Worm (Caenorhabditis elegans): ENCODE measurements around the gene hse-5.
A peak's percentile ranks its signal among the peaks of the same experiment; 100 is the strongest.

Gene hse-5

ce11 chrIII:4378600-4379293 is 33.6 kb downstream of the hse-5 start:
- peak; percentile 69 for TF ChIP-seq sptf-1 (tag; optimal IDR thresholded peaks at IDR 0.05)
- peak; percentile 79 for TF ChIP-seq M03D4.4 (tag; optimal IDR thresholded peaks at IDR 0.05)
- peak; percentile 33 for TF ChIP-seq mep-1 (tag; optimal IDR thresholded peaks at IDR 0.05)
- peak; percentile 33 for TF ChIP-seq tbx-8 (GFP tag; optimal IDR thresholded peaks at IDR 0.05)
- TF ChIP-seq lin-32 (GFP tag; optimal IDR thresholded peaks at IDR 0.05): peak; percentile 10
- TF ChIP-seq hlh-1 (tag; optimal IDR thresholded peaks at IDR 0.05): peak; percentile 53
- peak; percentile 13 for TF ChIP-seq lsy-2 (tag; optimal IDR thresholded peaks at IDR 0.05)
- peak; percentile 10 for TF ChIP-seq lin-13 (tag; optimal IDR thresholded peaks at IDR 0.05)
- TF ChIP-seq mls-2 (tag; optimal IDR thresholded peaks at IDR 0.05): peak; percentile 87
- peak; percentile 61 for TF ChIP-seq sem-2 (GFP tag; optimal IDR thresholded peaks at IDR 0.05)
- TF ChIP-seq ham-2 (GFP tag; optimal IDR thresholded peaks at IDR 0.05): peak; percentile 44
- TF ChIP-seq nhr-2 (tag; optimal IDR thresholded peaks at IDR 0.05): peak; percentile 25
- TF ChIP-seq drap-1 (GFP tag; optimal IDR thresholded peaks at IDR 0.05): peak; percentile 65
- peak; percentile 45 for TF ChIP-seq bed-3 (GFP tag; optimal IDR thresholded peaks at IDR 0.05)
- TF ChIP-seq pha-4 (tag; optimal IDR thresholded peaks at IDR 0.05): peak; percentile 13
- TF ChIP-seq cnd-1 (tag; optimal IDR thresholded peaks at IDR 0.05): peak; percentile 66
- peak; percentile 77 for TF ChIP-seq ceh-83 (GFP tag; optimal IDR thresholded peaks at IDR 0.05)
- peak; percentile 56 for TF ChIP-seq unc-120 (tag; optimal IDR thresholded peaks at IDR 0.05; ENCODE audit: poor library complexity, severe bottlenecking)
- TF ChIP-seq ceh-43 (GFP tag; optimal IDR thresholded peaks at IDR 0.05): peak; percentile 23

ce11 chrIII:4379717-4380116 is 34.6 kb downstream of the hse-5 start, which contains the start of gene B0284.3:
B0284.3 (minus strand) TSS chrIII:4379817.
- TF ChIP-seq ceh-83 (GFP tag; optimal IDR thresholded peaks at IDR 0.05): no peak
- no peak for TF ChIP-seq unc-39 (tag; optimal IDR thresholded peaks at IDR 0.05)
- no peak for TF ChIP-seq blmp-1 (tag; optimal IDR thresholded peaks at IDR 0.05)
- no peak for TF ChIP-seq ceh-39 (tag; optimal IDR thresholded peaks at IDR 0.05)
- no peak for TF ChIP-seq nhr-76 (tag; optimal IDR thresholded peaks at IDR 0.05)
- no peak for TF ChIP-seq pha-4 (tag; optimal IDR thresholded peaks at IDR 0.05)
- TF ChIP-seq lsy-2 (tag; optimal IDR thresholded peaks at IDR 0.05): no peak
- TF ChIP-seq drap-1 (GFP tag; optimal IDR thresholded peaks at IDR 0.05): no peak
- no peak for TF ChIP-seq elt-1 (tag; optimal IDR thresholded peaks at IDR 0.05; ENCODE audit: borderline replicate concordance, insufficient read depth)
- no peak for TF ChIP-seq M03D4.4 (tag; optimal IDR thresholded peaks at IDR 0.05)
- no peak for TF ChIP-seq snpc-4 (tag; optimal IDR thresholded peaks at IDR 0.05)
- no peak for TF ChIP-seq hlh-1 (tag; optimal IDR thresholded peaks at IDR 0.05)
- TF ChIP-seq ztf-11 (tag; optimal IDR thresholded peaks at IDR 0.05): no peak
- no peak for TF ChIP-seq bed-3 (GFP tag; optimal IDR thresholded peaks at IDR 0.05)
- TF ChIP-seq zip-8 (tag; optimal IDR thresholded peaks at IDR 0.05): no peak
- no peak for TF ChIP-seq ceh-43 (GFP tag; optimal IDR thresholded peaks at IDR 0.05)

ce11 chrIII:4380835-4381234 is 35.7 kb downstream of the hse-5 start:
- no peak for TF ChIP-seq sptf-1 (tag; optimal IDR thresholded peaks at IDR 0.05)
- TF ChIP-seq ceh-83 (GFP tag; optimal IDR thresholded peaks at IDR 0.05): no peak
- TF ChIP-seq lin-13 (tag; optimal IDR thresholded peaks at IDR 0.05): peak; percentile 57
- TF ChIP-seq blmp-1 (tag; optimal IDR thresholded peaks at IDR 0.05): no peak
- TF ChIP-seq M03D4.4 (tag; optimal IDR thresholded peaks at IDR 0.05): no peak
- TF ChIP-seq nhr-12 (tag; optimal IDR thresholded peaks at IDR 0.05): no peak
- no peak for TF ChIP-seq ham-2 (GFP tag; optimal IDR thresholded peaks at IDR 0.05)
- no peak for TF ChIP-seq ceh-39 (tag; optimal IDR thresholded peaks at IDR 0.05)
- TF ChIP-seq nhr-28 (tag; optimal IDR thresholded peaks at IDR 0.05): no peak
- TF ChIP-seq mep-1 (tag; optimal IDR thresholded peaks at IDR 0.05): peak; percentile 38
- TF ChIP-seq nhr-237 (tag; optimal IDR thresholded peaks at IDR 0.05): no peak
- TF ChIP-seq nhr-2 (tag; optimal IDR thresholded peaks at IDR 0.05): no peak
- no peak for TF ChIP-seq elt-1 (tag; optimal IDR thresholded peaks at IDR 0.05; ENCODE audit: borderline replicate concordance, insufficient read depth)
- TF ChIP-seq cnd-1 (tag; optimal IDR thresholded peaks at IDR 0.05): no peak
- no peak for TF ChIP-seq zip-8 (tag; optimal IDR thresholded peaks at IDR 0.05)
- no peak for TF ChIP-seq drap-1 (GFP tag; optimal IDR thresholded peaks at IDR 0.05)
- TF ChIP-seq snpc-4 (tag; optimal IDR thresholded peaks at IDR 0.05): no peak
- TF ChIP-seq flh-1 (GFP tag; optimal IDR thresholded peaks at IDR 0.05): no peak
- TF ChIP-seq lsy-2 (tag; optimal IDR thresholded peaks at IDR 0.05): peak; percentile 21
- TF ChIP-seq hlh-1 (tag; optimal IDR thresholded peaks at IDR 0.05): no peak
- no peak for TF ChIP-seq unc-39 (tag; optimal IDR thresholded peaks at IDR 0.05)
- no peak for TF ChIP-seq unc-120 (tag; optimal IDR thresholded peaks at IDR 0.05; ENCODE audit: poor library complexity, severe bottlenecking)
- TF ChIP-seq tbx-8 (GFP tag; optimal IDR thresholded peaks at IDR 0.05): no peak
- TF ChIP-seq ces-1 (GFP tag; optimal IDR thresholded peaks at IDR 0.05): peak; percentile 73
- peak; percentile 13 for TF ChIP-seq mls-2 (tag; optimal IDR thresholded peaks at IDR 0.05)
- TF ChIP-seq mab-5 (tag; optimal IDR thresholded peaks at IDR 0.05): no peak
- no peak for TF ChIP-seq ztf-11 (tag; optimal IDR thresholded peaks at IDR 0.05)
- no peak for TF ChIP-seq ceh-43 (GFP tag; optimal IDR thresholded peaks at IDR 0.05)
- TF ChIP-seq bed-3 (GFP tag; optimal IDR thresholded peaks at IDR 0.05): no peak
- no peak for TF ChIP-seq elt-3 (tag; optimal IDR thresholded peaks at IDR 0.05)
- no peak for TF ChIP-seq sem-2 (GFP tag; optimal IDR thresholded peaks at IDR 0.05)
